Worm (Caenorhabditis elegans) whole organism, L1 larva: ENCODE measurements around the gene sir-2.3.
A peak's percentile ranks its signal among the peaks of the same experiment; 100 is the strongest.

Experiments
- C04F5.9 ChIP-seq: sonication (generic microtip); optimal IDR thresholded peaks from 2 replicates; lab custom pipeline; 2016; ENCODE audit warnings: missing genetic modification characterization, missing compliant biosample characterization
- C16A3.4 ChIP-seq: fragments of 150-350 bp; optimal IDR thresholded peaks from 2 replicates; lab custom pipeline; 2014; ENCODE audit warnings: missing biosample characterization, missing genetic modification characterization
- C34B4.2 ChIP-seq: sonication (generic microtip); optimal IDR thresholded peaks from 2 replicates; lab custom pipeline; 2017; ENCODE audit warnings: mild to moderate bottlenecking, missing genetic modification characterization, missing compliant biosample characterization
- F16B12.6 ChIP-seq: fragments of 150-350 bp; optimal IDR thresholded peaks from 2 replicates; lab custom pipeline; 2014; ENCODE audit warnings: missing biosample characterization, missing genetic modification characterization
- Y116A8C.19 ChIP-seq: sonication (generic microtip); optimal IDR thresholded peaks from 2 replicates; lab custom pipeline; 2016; ENCODE audit warnings: missing compliant biosample characterization, missing genetic modification characterization, borderline replicate concordance
- aha-1 ChIP-seq: fragments of 150-350 bp; optimal IDR thresholded peaks from 2 replicates; lab custom pipeline; 2014; ENCODE audit warnings: missing biosample characterization, missing genetic modification characterization
- alr-1 ChIP-seq: fragments of 200-800 bp; sonication (Bioruptor generic); optimal IDR thresholded peaks from 2 replicates; lab custom pipeline; 2018; ENCODE audit warnings: borderline replicate concordance, mild to moderate bottlenecking, missing genetic modification characterization, missing compliant biosample characterization
- aly-2 ChIP-seq: fragments of 150-350 bp; optimal IDR thresholded peaks from 2 replicates; lab custom pipeline; 2014; ENCODE audit warnings: missing biosample characterization, missing genetic modification characterization
- ama-1 ChIP-seq: fragments of 150-350 bp; optimal IDR thresholded peaks from 2 replicates; lab custom pipeline; 2014
- blmp-1 ChIP-seq: fragments of 150-350 bp; optimal IDR thresholded peaks from 2 replicates; lab custom pipeline; 2014; ENCODE audit warnings: missing biosample characterization, missing genetic modification characterization
- ceh-63 ChIP-seq: fragments of 200-800 bp; sonication (Bioruptor generic); optimal IDR thresholded peaks from 2 replicates; lab custom pipeline; 2018; ENCODE audit warnings: mild to moderate bottlenecking, missing genetic modification characterization, missing compliant biosample characterization
- ceh-8 ChIP-seq: fragments of 200-800 bp; sonication (Bioruptor generic); optimal IDR thresholded peaks from 2 replicates; lab custom pipeline; 2018; ENCODE audit warnings: mild to moderate bottlenecking, missing genetic modification characterization, moderate library complexity, missing compliant biosample characterization
- ces-1 ChIP-seq: fragments of 150-350 bp; optimal IDR thresholded peaks from 2 replicates; lab custom pipeline; 2014; ENCODE audit warnings: missing biosample characterization, missing genetic modification reagents, missing genetic modification characterization
- dpl-1 ChIP-seq, 3 experiments: fragments of 150-350 bp in 2 of 3; sonication (generic microtip) in 1 of 3; optimal IDR thresholded peaks; 2 replicates each; lab custom pipeline; 2014 to 2017; ENCODE audit warnings: missing biosample characterization in 3 of 3, missing genetic modification characterization in 3 of 3, missing genetic modification reagents in 3 of 3
- efl-3 ChIP-seq: fragments of 200-800 bp; sonication (Bioruptor generic); optimal IDR thresholded peaks from 2 replicates; lab custom pipeline; 2018; ENCODE audit warnings: mild to moderate bottlenecking, missing genetic modification characterization, missing compliant biosample characterization
- egl-13 ChIP-seq: sonication (generic microtip); optimal IDR thresholded peaks from 2 replicates; lab custom pipeline; 2016; ENCODE audit warnings: missing genotype, missing genetic modification reagents, missing genetic modification characterization, missing compliant biosample characterization
- egl-27 ChIP-seq, 2 experiments: fragments of 150-350 bp in 1 of 2; sonication (generic microtip); optimal IDR thresholded peaks; 3 replicates each; lab custom pipeline; 2017 to 2018; ENCODE audit warnings: missing biosample characterization in 2 of 2, missing genetic modification characterization in 2 of 2, missing genetic modification reagents in 2 of 2
- elt-3 ChIP-seq, 6 experiments: fragments of 150-350 bp in 1 of 6; sonication (generic microtip); optimal IDR thresholded peaks; 2 replicates each; lab custom pipeline; 2017 to 2018; ENCODE audit warnings: missing biosample characterization in 6 of 6, missing genetic modification characterization in 6 of 6, inconsistent platforms in 1 of 6
- ets-5 ChIP-seq: fragments of 200-800 bp; sonication (Bioruptor generic); IDR thresholded peaks from 2 replicates; pipeline ENCODE4 v1.3.6; 2022; ENCODE audit warnings: missing genetic modification characterization, missing compliant biosample characterization
- fkh-10 ChIP-seq: sonication (generic microtip); optimal IDR thresholded peaks from 2 replicates; lab custom pipeline; 2017; ENCODE audit warnings: missing biosample characterization, missing genetic modification reagents, missing genetic modification characterization
- fkh-4 ChIP-seq: sonication (generic microtip); optimal IDR thresholded peaks from 2 replicates; lab custom pipeline; 2016; ENCODE audit warnings: missing compliant biosample characterization, missing genetic modification characterization, borderline replicate concordance
- hlh-4 ChIP-seq: sonication (generic microtip); optimal IDR thresholded peaks from 2 replicates; lab custom pipeline; 2016; ENCODE audit warnings: mild to moderate bottlenecking, missing genetic modification characterization, missing compliant biosample characterization
- hpl-2 ChIP-seq: fragments of 150-350 bp; optimal IDR thresholded peaks from 2 replicates; lab custom pipeline; 2014; ENCODE audit warnings: missing biosample characterization, missing genetic modification reagents, missing genetic modification characterization
- irx-1 ChIP-seq: sonication (generic microtip); optimal IDR thresholded peaks from 2 replicates; lab custom pipeline; 2016; ENCODE audit warnings: missing genetic modification characterization, missing compliant biosample characterization
- isw-1 ChIP-seq: fragments of 200-800 bp; sonication (Bioruptor generic); IDR thresholded peaks from 2 replicates; pipeline ENCODE4 v1.3.6; 2022; ENCODE audit warnings: missing genetic modification characterization, missing compliant biosample characterization
- jun-1 ChIP-seq: fragments of 150-350 bp; optimal IDR thresholded peaks from 2 replicates; lab custom pipeline; 2014; ENCODE audit warnings: missing biosample characterization, missing genetic modification reagents, missing genetic modification characterization
- lin-14 ChIP-seq: fragments of 200-800 bp; sonication (Bioruptor generic); optimal IDR thresholded peaks from 2 replicates; lab custom pipeline; 2018; ENCODE audit warnings: mild to moderate bottlenecking, missing genetic modification characterization, moderate library complexity, missing compliant biosample characterization
- lin-35 ChIP-seq, 2 experiments: fragments of 150-350 bp; optimal IDR thresholded peaks; 2 replicates each; lab custom pipeline; 2014; ENCODE audit warnings: missing biosample characterization in 2 of 2, missing genetic modification characterization in 2 of 2, missing genetic modification reagents in 2 of 2
- lin-39 ChIP-seq: fragments of 150-350 bp; optimal IDR thresholded peaks from 2 replicates; lab custom pipeline; 2014; ENCODE audit warnings: missing biosample characterization, missing genetic modification reagents, missing genetic modification characterization
- lir-3 ChIP-seq: sonication (generic microtip); optimal IDR thresholded peaks from 2 replicates; lab custom pipeline; 2016; ENCODE audit warnings: mild to moderate bottlenecking, missing genetic modification characterization, moderate library complexity, missing compliant biosample characterization; ENCODE audit not compliant: poor library complexity
- lsy-2 ChIP-seq, 2 experiments: fragments of 150-350 bp; optimal IDR thresholded peaks; 2 replicates each; lab custom pipeline; 2014; ENCODE audit warnings: missing biosample characterization in 2 of 2, missing genetic modification characterization in 2 of 2
- mef-2 ChIP-seq: fragments of 150-350 bp; optimal IDR thresholded peaks from 2 replicates; lab custom pipeline; 2014; ENCODE audit warnings: missing biosample characterization, missing genetic modification characterization
- mep-1 ChIP-seq: fragments of 150-350 bp; optimal IDR thresholded peaks from 2 replicates; lab custom pipeline; 2014; ENCODE audit warnings: missing biosample characterization, missing genetic modification characterization
- nhr-11 ChIP-seq: fragments of 150-350 bp; optimal IDR thresholded peaks from 2 replicates; lab custom pipeline; 2014; ENCODE audit warnings: missing biosample characterization, missing genetic modification characterization
- nhr-12 ChIP-seq: sonication (generic microtip); optimal IDR thresholded peaks from 2 replicates; lab custom pipeline; 2017; ENCODE audit warnings: missing biosample characterization, missing genetic modification characterization
- nhr-19 ChIP-seq: fragments of 200-800 bp; sonication (Bioruptor generic); conservative IDR thresholded peaks from 2 replicates; pipeline ENCODE4 v1.3.6; 2022; ENCODE audit warnings: missing genetic modification characterization, missing compliant biosample characterization
- nhr-237 ChIP-seq: fragments of 150-350 bp; optimal IDR thresholded peaks from 2 replicates; lab custom pipeline; 2014; ENCODE audit warnings: missing biosample characterization, missing genetic modification characterization
- nhr-28 ChIP-seq: fragments of 150-350 bp; optimal IDR thresholded peaks from 2 replicates; lab custom pipeline; 2014; ENCODE audit warnings: missing biosample characterization, missing genetic modification characterization
- nhr-71 ChIP-seq: sonication (generic microtip); optimal IDR thresholded peaks from 2 replicates; lab custom pipeline; 2016; ENCODE audit warnings: mild to moderate bottlenecking, missing genetic modification characterization, moderate library complexity, missing compliant biosample characterization
- nhr-76 ChIP-seq: sonication (generic microtip); optimal IDR thresholded peaks from 2 replicates; lab custom pipeline; 2017; ENCODE audit warnings: missing biosample characterization, missing genetic modification characterization
- nhr-85 ChIP-seq: sonication (generic microtip); peaks from one replicate; lab custom pipeline; 2016; ENCODE audit warnings: missing genetic modification characterization, inconsistent platforms, missing compliant biosample characterization
- nhr-90 ChIP-seq: sonication (generic microtip); optimal IDR thresholded peaks from 2 replicates; lab custom pipeline; 2016; ENCODE audit warnings: mild to moderate bottlenecking, missing genetic modification characterization, missing compliant biosample characterization; ENCODE audit not compliant: poor library complexity
- pag-3 ChIP-seq: sonication (generic microtip); optimal IDR thresholded peaks from 2 replicates; lab custom pipeline; 2017; ENCODE audit warnings: missing genetic modification characterization, mild to moderate bottlenecking, missing compliant biosample characterization, antibody characterized with exemption, borderline replicate concordance; ENCODE audit not compliant: insufficient read depth
- skn-1 ChIP-seq: fragments of 150-350 bp; optimal IDR thresholded peaks from 2 replicates; lab custom pipeline; 2014; ENCODE audit warnings: missing biosample characterization, missing genetic modification characterization
- sox-4 ChIP-seq: sonication (generic microtip); optimal IDR thresholded peaks from 2 replicates; lab custom pipeline; 2016; ENCODE audit warnings: missing genetic modification characterization, missing compliant biosample characterization
- sup-37 ChIP-seq: fragments of 200-800 bp; sonication (Bioruptor generic); optimal IDR thresholded peaks from 2 replicates; lab custom pipeline; 2018; ENCODE audit warnings: mild to moderate bottlenecking, missing genetic modification characterization, missing compliant biosample characterization
- tbx-2 ChIP-seq: sonication (generic microtip); optimal IDR thresholded peaks from 2 replicates; lab custom pipeline; 2016; ENCODE audit warnings: missing genetic modification characterization, missing compliant biosample characterization
- unc-30 ChIP-seq: sonication (generic microtip); optimal IDR thresholded peaks from 2 replicates; lab custom pipeline; 2017; ENCODE audit warnings: missing biosample characterization, missing genetic modification characterization
- unc-62 ChIP-seq: fragments of 150-350 bp; optimal IDR thresholded peaks from 2 replicates; lab custom pipeline; 2014; ENCODE audit warnings: missing biosample characterization, missing genetic modification reagents, missing genetic modification characterization
- unc-98 ChIP-seq: fragments of 200-800 bp; sonication (Bioruptor generic); IDR thresholded peaks from 2 replicates; pipeline ENCODE4 v1.3.6; 2022; ENCODE audit warnings: missing genetic modification characterization, missing compliant biosample characterization
- vab-15 ChIP-seq: sonication (generic microtip); optimal IDR thresholded peaks from 2 replicates; lab custom pipeline; 2017; ENCODE audit warnings: missing genotype, mild to moderate bottlenecking, missing genetic modification characterization, missing compliant biosample characterization
- xbp-1 ChIP-seq: sonication (generic microtip); optimal IDR thresholded peaks from 2 replicates; lab custom pipeline; 2016; ENCODE audit warnings: missing genetic modification characterization, missing compliant biosample characterization
- zag-1 ChIP-seq: fragments of 150-350 bp; optimal IDR thresholded peaks from 2 replicates; lab custom pipeline; 2014; ENCODE audit warnings: missing biosample characterization, missing genetic modification characterization
- ztf-11 ChIP-seq, 2 experiments: sonication (generic microtip); optimal IDR thresholded peaks; 2 replicates each; lab custom pipeline; 2016 to 2017; ENCODE audit warnings: missing genetic modification characterization in 2 of 2, missing biosample characterization in 1 of 2, missing compliant biosample characterization in 1 of 2

Gene sir-2.3

DNA sequence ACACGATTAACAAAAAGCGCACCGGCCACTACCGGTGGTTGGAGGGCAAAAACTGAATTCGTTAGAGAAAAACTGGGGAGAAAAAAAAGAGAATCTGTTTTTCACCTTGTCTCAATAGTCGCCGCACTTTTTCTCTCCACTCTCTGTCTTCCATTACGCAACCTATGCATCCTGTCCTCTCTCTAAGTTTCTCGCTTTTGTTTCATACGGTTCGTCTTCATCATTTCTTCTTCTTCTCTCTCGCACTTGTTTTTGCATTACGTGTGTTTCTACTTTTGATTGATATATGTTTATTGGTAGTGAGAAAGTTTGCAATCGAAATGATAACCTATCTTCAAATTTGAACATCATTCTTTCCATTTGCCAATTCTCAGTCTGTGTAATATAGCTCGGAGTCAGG lies 10.9 kb upstream of the sir-2.3 start:
- no peak for TF ChIP-seq pag-3 (tag; lab: Kevin White, UChicago)
- TF ChIP-seq lin-35 (GFP tag; optimal IDR thresholded peaks at IDR 0.05; lab: Kevin White, UChicago) = peak in 1 of 2 experiments; percentile 53
- no peak for TF ChIP-seq aha-1 (tag; lab: Kevin White, UChicago)
- no peak for TF ChIP-seq zag-1
- TF ChIP-seq Y116A8C.19 (tag; lab: Kevin White, UChicago) = no peak
- peak; percentile 25 to 59 for TF ChIP-seq lsy-2 (tag; optimal IDR thresholded peaks at IDR 0.05; lab: Kevin White, UChicago)
- no peak for TF ChIP-seq efl-3 (GFP tag; lab: Kevin White, UChicago)
- peak; percentile 22 for TF ChIP-seq ama-1 (lab: Kevin White, UChicago)
- TF ChIP-seq ets-5 (GFP tag; lab: Robert Waterston, UW) = no peak
- no peak for TF ChIP-seq irx-1
- no peak for TF ChIP-seq mef-2
- TF ChIP-seq egl-13 (tag; lab: Kevin White, UChicago) = no peak
- no peak for TF ChIP-seq jun-1 (tag; lab: Kevin White, UChicago)
- peak; percentile 75 for TF ChIP-seq lin-14 (GFP tag; lab: Kevin White, UChicago)
- peak; percentile 55 for TF ChIP-seq C16A3.4 (tag; lab: Kevin White, UChicago)
- no peak for TF ChIP-seq unc-30 (tag; lab: Kevin White, UChicago)
- no peak for TF ChIP-seq nhr-90
- TF ChIP-seq fkh-4 = no peak
- no peak for TF ChIP-seq nhr-11 (tag; lab: Kevin White, UChicago)
- peak; percentile 55 for TF ChIP-seq nhr-19 (GFP tag; lab: Robert Waterston, UW)
- TF ChIP-seq F16B12.6 (tag; lab: Kevin White, UChicago) = no peak
- no peak for TF ChIP-seq sup-37 (GFP tag; lab: Kevin White, UChicago)
- no peak for TF ChIP-seq nhr-76
- TF ChIP-seq isw-1 (GFP tag; lab: Robert Waterston, UW) = no peak
- no peak for TF ChIP-seq unc-98 (GFP tag; lab: Robert Waterston, UW)
- TF ChIP-seq sox-4 (tag; lab: Kevin White, UChicago) = no peak
- peak; percentile 79 for TF ChIP-seq nhr-71 (tag; lab: Kevin White, UChicago)
- TF ChIP-seq hpl-2 (GFP tag; lab: Kevin White, UChicago) = no peak
- TF ChIP-seq ceh-63 (GFP tag; lab: Kevin White, UChicago) = no peak
- peak in 5 of 6 experiments; percentile 57 to 90 (median 77) for TF ChIP-seq elt-3 (tag; optimal IDR thresholded peaks at IDR 0.05; lab: Kevin White, UChicago)
- TF ChIP-seq blmp-1 = peak; percentile 96
- TF ChIP-seq ces-1 = no peak
- TF ChIP-seq dpl-1 (GFP tag; optimal IDR thresholded peaks at IDR 0.05; lab: Kevin White, UChicago) = peak in 1 of 3 experiments; percentile 23
- no peak for TF ChIP-seq unc-62 (GFP tag; lab: Kevin White, UChicago)
- no peak for TF ChIP-seq hlh-4
- no peak for TF ChIP-seq nhr-12 (tag; lab: Kevin White, UChicago)
- no peak for TF ChIP-seq C34B4.2 (tag; lab: Kevin White, UChicago)
- no peak for TF ChIP-seq ztf-11 (tag; optimal IDR thresholded peaks at IDR 0.05; lab: Kevin White, UChicago)
- TF ChIP-seq nhr-237 (tag; lab: Kevin White, UChicago) = no peak
- peak; percentile 23 for TF ChIP-seq tbx-2 (tag; lab: Kevin White, UChicago)
- peak; percentile 41 for TF ChIP-seq mep-1 (tag; lab: Kevin White, UChicago)
- no peak for TF ChIP-seq aly-2 (tag; lab: Kevin White, UChicago)
- TF ChIP-seq xbp-1 (tag; lab: Kevin White, UChicago) = no peak
- no peak for TF ChIP-seq skn-1 (tag; lab: Kevin White, UChicago)
- TF ChIP-seq ceh-8 (GFP tag; lab: Kevin White, UChicago) = no peak
- no peak for TF ChIP-seq nhr-28 (tag; lab: Kevin White, UChicago)
- TF ChIP-seq egl-27 (tag; optimal IDR thresholded peaks at IDR 0.05; lab: Kevin White, UChicago) = no peak
- no peak for TF ChIP-seq fkh-10 (GFP tag; lab: Kevin White, UChicago)
- no peak for TF ChIP-seq lin-39 (tag; lab: Kevin White, UChicago)
- TF ChIP-seq alr-1 = no peak
- peak; percentile 36 for TF ChIP-seq vab-15 (tag; lab: Kevin White, UChicago)
- no peak for TF ChIP-seq C04F5.9 (tag; lab: Kevin White, UChicago)
- TF ChIP-seq lir-3 = no peak
- peak; percentile 94 for TF ChIP-seq nhr-85
